Fruit fly (Drosophila melanogaster) Kc167 (cell line): Measurements from ENCODE around the gene CG17163.

Source experiments
- Myc ChIP-seq: fragments of >200 bp; optimal IDR thresholded peaks from 2 replicates; lab custom pipeline; 2017; ENCODE audit warnings: missing external identifiers
- insv ChIP-seq: fragments of >200 bp; optimal IDR thresholded peaks from 3 replicates; lab custom pipeline; 2018; ENCODE audit warnings: missing external identifiers
- psq ChIP-seq: fragments of >200 bp; optimal IDR thresholded peaks from 2 replicates; lab custom pipeline; 2017; ENCODE audit warnings: missing external identifiers
- ttk ChIP-seq: sonication (Bioruptor generic); optimal IDR thresholded peaks from 2 replicates; lab custom pipeline; 2017; ENCODE audit warnings: missing external identifiers

DNA sequence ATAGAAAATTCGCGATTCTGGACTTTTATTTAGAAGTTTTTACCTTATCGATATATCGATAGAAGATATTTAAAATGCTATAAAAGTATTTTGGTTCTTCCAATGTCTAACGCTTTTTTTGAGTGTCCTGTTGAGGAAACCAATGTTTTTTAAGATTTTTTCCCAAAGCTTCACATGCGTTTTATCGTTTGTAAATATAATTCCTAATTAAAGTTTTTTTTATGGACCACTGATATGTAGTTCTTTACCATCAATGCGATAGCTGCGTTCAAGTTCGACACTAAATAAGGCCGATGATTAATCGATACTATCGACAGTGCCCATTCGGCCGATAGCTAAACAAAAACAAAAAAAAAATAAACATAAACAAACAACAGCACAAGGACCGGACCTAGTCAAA lies 23.2 kb upstream of the CG17163 start, which contains the start of gene ATbp:
- no peak for TF ChIP-seq Myc
- TF ChIP-seq insv (lab: Kevin White, UChicago), result no peak
- TF ChIP-seq ttk (lab: Kevin White, UChicago), result no peak
- TF ChIP-seq psq (lab: Kevin White, UChicago), result no peak
